Fruit fly (Drosophila melanogaster): ENCODE results near the gene CtsB.

The CtsB gene

dm6 chrX:13820310-13821038, 38.5 kb upstream of the CtsB start (continued):
- TF ChIP-seq corto (GFP tag; optimal IDR thresholded peaks at IDR 0.05) (no peak), cato (GFP tag; optimal IDR thresholded peaks at IDR 0.05; ENCODE audit: borderline replicate concordance) (no peak), Nf-YA (GFP tag; IDR thresholded peaks at IDR 0.05) (no peak), mam (GFP tag; optimal IDR thresholded peaks at IDR 0.05) (peak; percentile 18), tx (GFP tag; optimal IDR thresholded peaks at IDR 0.05) (no peak), gce (GFP tag; IDR thresholded peaks at IDR 0.05) (no peak), CG17359 (tag; optimal IDR thresholded peaks at IDR 0.05) (peak; percentile 21), CG8944 (GFP tag; optimal IDR thresholded peaks at IDR 0.05) (no peak), Bteb2 (GFP tag; optimal IDR thresholded peaks at IDR 0.05) (no peak), caup (GFP tag; optimal IDR thresholded peaks at IDR 0.05; ENCODE audit: severe bottlenecking) (no peak), br (optimal IDR thresholded peaks at IDR 0.05) (no peak), Dek (tag; optimal IDR thresholded peaks at IDR 0.05) (no peak), CG9932 (GFP tag; IDR thresholded peaks at IDR 0.05) (0 out of 2 replicates have a peak, but pooled peaks have one; percentile 20), CG5953 (GFP tag; IDR thresholded peaks at IDR 0.05) (no peak), lilli (GFP tag; optimal IDR thresholded peaks at IDR 0.05) (peak; percentile 35), pfk (GFP tag; optimal IDR thresholded peaks at IDR 0.05) (no peak), CG13424 (tag; optimal IDR thresholded peaks at IDR 0.05) (no peak), CG18599 (GFP tag; optimal IDR thresholded peaks at IDR 0.05) (peak; percentile 29), slbo (GFP tag; IDR thresholded peaks at IDR 0.05) (no peak), Dll (GFP tag; IDR thresholded peaks at IDR 0.05; ENCODE audit: partially characterized antibody) (no peak), CG10959 (GFP tag; IDR thresholded peaks at IDR 0.05) (no peak), Bgb (GFP tag; IDR thresholded peaks at IDR 0.05; ENCODE audit: partially characterized antibody) (no peak), jigr1 (GFP tag; IDR thresholded peaks at IDR 0.05) (no peak), gsb-n (tag; optimal IDR thresholded peaks at IDR 0.05) (peak; percentile 15), Hand (GFP tag; optimal IDR thresholded peaks at IDR 0.05) (peak; percentile 13), CG43689 (GFP tag; IDR thresholded peaks at IDR 0.05) (no peak), HHEX (GFP tag; optimal IDR thresholded peaks at IDR 0.05) (peak; percentile 1), CG4328 (GFP tag; optimal IDR thresholded peaks at IDR 0.05) (no peak), trh (GFP tag; optimal IDR thresholded peaks at IDR 0.05) (no peak), wek (GFP tag; optimal IDR thresholded peaks at IDR 0.05) (peak; percentile 59), chn (GFP tag; optimal IDR thresholded peaks at IDR 0.05) (no peak), CG6272 (GFP tag; IDR thresholded peaks at IDR 0.05) (no peak), her (GFP tag; optimal IDR thresholded peaks at IDR 0.05) (no peak), Chrac-16 (GFP tag; optimal IDR thresholded peaks at IDR 0.05) (no peak), Taf1 (GFP tag; IDR thresholded peaks at IDR 0.05) (no peak), cg (GFP tag; optimal IDR thresholded peaks at IDR 0.05) (no peak), CG15514 (GFP tag; optimal IDR thresholded peaks at IDR 0.05) (no peak), CG14050 (GFP tag; IDR thresholded peaks at IDR 0.05) (no peak), CG12299 (tag; optimal IDR thresholded peaks at IDR 0.05) (no peak), Ravus (GFP tag; IDR thresholded peaks at IDR 0.05) (no peak), dysf (GFP tag; IDR thresholded peaks at IDR 0.05) (0 out of 3 replicates have a peak, but pooled peaks have one; percentile 25), Side (GFP tag; optimal IDR thresholded peaks at IDR 0.05) (no peak), gfzf (GFP tag; optimal IDR thresholded peaks at IDR 0.05) (no peak), toy (GFP tag; IDR thresholded peaks at IDR 0.05) (no peak), jing (GFP tag; optimal IDR thresholded peaks at IDR 0.05) (no peak), z (GFP tag; IDR thresholded peaks at IDR 0.05) (peak; percentile 80), nerfin-2 (GFP tag; IDR thresholded peaks at IDR 0.05; ENCODE audit: partially characterized antibody) (no peak), CG3726 (GFP tag; IDR thresholded peaks at IDR 0.05) (no peak), bowl (GFP tag; IDR thresholded peaks at IDR 0.05) (no peak), CG7372 (GFP tag; IDR thresholded peaks at IDR 0.05) (no peak), Ets65A (GFP tag) (peak; percentile 77)
